Fruit fly (Drosophila melanogaster): ENCODE data around the gene CG7970.

DNA sequence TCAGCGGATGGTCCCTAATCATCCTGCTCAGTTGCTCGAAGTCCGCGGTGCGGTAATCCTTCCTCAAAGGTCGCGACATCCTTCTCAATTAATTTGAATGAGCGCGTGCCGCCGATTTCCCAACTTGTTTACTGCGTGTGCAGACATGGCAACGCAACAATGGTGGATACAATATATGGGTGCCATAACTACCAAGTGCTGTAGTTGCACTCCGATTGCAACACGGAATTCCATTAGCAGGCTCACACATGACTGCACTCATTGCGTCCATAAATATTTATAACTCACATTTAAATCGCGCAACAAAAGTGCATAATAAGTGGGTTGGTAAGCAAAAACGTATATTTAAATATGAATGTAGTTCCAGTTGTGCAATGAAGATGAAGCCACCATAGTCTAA, 20.1 kb downstream of the CG7970 start, which contains the start of gene CG13930:
- TF ChIP-seq insv (optimal IDR thresholded peaks at IDR 0.05): no peak
- no peak for TF ChIP-seq h (optimal IDR thresholded peaks at IDR 0.05)
- no peak for TF ChIP-seq ttk (optimal IDR thresholded peaks at IDR 0.05)
- TF ChIP-seq Sin3A (optimal IDR thresholded peaks at IDR 0.05): no peak
- TF ChIP-seq Myc (optimal IDR thresholded peaks at IDR 0.05): no peak
- no peak for TF ChIP-seq psq (optimal IDR thresholded peaks at IDR 0.05)
